Worm (Caenorhabditis elegans): ENCODE results near the gene W04G3.13.

DNA sequence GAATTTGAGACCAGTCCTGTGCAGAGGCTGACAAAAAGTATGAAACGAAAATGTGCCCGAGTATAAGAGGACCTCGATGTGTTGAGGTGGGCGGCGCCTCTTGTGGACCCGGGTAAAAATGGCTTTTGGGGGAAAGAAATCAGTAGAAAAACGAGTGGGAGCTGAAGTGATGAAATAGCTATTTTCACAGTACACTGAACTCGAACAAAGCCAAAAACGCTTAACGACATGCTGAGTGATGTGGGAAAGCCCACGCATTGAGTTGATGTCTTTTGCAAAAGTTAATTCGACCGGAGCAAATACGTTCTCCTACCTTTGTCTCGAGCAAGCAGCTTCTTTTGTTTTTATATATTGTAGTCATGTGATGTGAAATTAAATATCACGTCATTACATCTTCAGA lies 37.2 kb upstream of the W04G3.13 start, which contains the start of gene nlp-66:
- TF ChIP-seq ama-1 (optimal IDR thresholded peaks at IDR 0.05) (no peak), hmbx-1 (tag; optimal IDR thresholded peaks at IDR 0.05) (no peak), flt-1 (GFP tag; IDR thresholded peaks at IDR 0.05) (no peak), tra-4 (tag; optimal IDR thresholded peaks at IDR 0.05) (no peak), sea-1 (GFP tag; conservative IDR thresholded peaks at IDR 0.05) (no peak), tbx-11 (GFP tag; IDR thresholded peaks at IDR 0.05) (no peak), ets-7 (tag; optimal IDR thresholded peaks at IDR 0.05) (no peak)

Measured in whole organism, early embryonic.